Fruit fly (Drosophila melanogaster) whole organism, embryonic: ENCODE results near the gene pod1.

Source experiments
- Antp ChIP-seq: fragments of 200-800 bp; sonication (Bioruptor generic); optimal IDR thresholded peaks from 3 replicates; lab custom pipeline; 2016; ENCODE audit warnings: missing biosample characterization, missing genetic modification characterization
- BEAF-32 ChIP-seq: fragments of 200-800 bp; sonication (Bioruptor generic); optimal IDR thresholded peaks from 3 replicates; lab custom pipeline; 2017; ENCODE audit warnings: missing biosample characterization, missing genetic modification characterization, mild to moderate bottlenecking, moderate library complexity, missing genetic modification reagents
- Bdp1 ChIP-seq: fragments of 200-800 bp; sonication (Bioruptor generic); optimal IDR thresholded peaks from 3 replicates; lab custom pipeline; 2016; ENCODE audit warnings: missing biosample characterization, missing genetic modification characterization
- Bgb ChIP-seq: fragments of 200-800 bp; sonication (Bioruptor generic); IDR thresholded peaks from 2 replicates; pipeline ENCODE4 v1.3.6; 2022; ENCODE audit warnings: missing biosample characterization, missing genetic modification characterization; ENCODE audit not compliant: partially characterized antibody
- CG10209 ChIP-seq: fragments of 200-800 bp; sonication (Bioruptor generic); optimal IDR thresholded peaks from 3 replicates; lab custom pipeline; 2017; ENCODE audit warnings: missing biosample characterization, mild to moderate bottlenecking, missing genetic modification characterization, missing genetic modification reagents
- CG10366 ChIP-seq: fragments of 200-800 bp; sonication (Bioruptor generic); IDR thresholded peaks from 2 replicates; pipeline ENCODE4 v1.3.6; 2022; ENCODE audit warnings: missing biosample characterization, missing genetic modification characterization
- CG10654 ChIP-seq: fragments of 200-800 bp; sonication (Bioruptor generic); optimal IDR thresholded peaks from 2 replicates; lab custom pipeline; 2016; ENCODE audit warnings: missing biosample characterization, missing genetic modification characterization
- CG11560 ChIP-seq: fragments of 200-800 bp; sonication (Bioruptor generic); IDR thresholded peaks from 3 replicates; pipeline ENCODE4 v1.3.6; 2022; ENCODE audit warnings: missing biosample characterization, missing genetic modification characterization
- CG13287 ChIP-seq: fragments of 200-800 bp; sonication (Bioruptor generic); IDR thresholded peaks from 2 replicates; pipeline ENCODE4 v1.3.6; 2022; ENCODE audit warnings: missing biosample characterization, missing genetic modification characterization; ENCODE audit not compliant: partially characterized antibody
- CG13775 ChIP-seq: fragments of 200-800 bp; sonication (Bioruptor generic); optimal IDR thresholded peaks from 3 replicates; lab custom pipeline; 2017; ENCODE audit warnings: missing biosample characterization, mild to moderate bottlenecking, missing genetic modification characterization
- CG14014 ChIP-seq: fragments of 200-800 bp; sonication (Bioruptor generic); IDR thresholded peaks from 2 replicates; pipeline ENCODE4 v1.3.6; 2022; ENCODE audit warnings: missing biosample characterization, missing genetic modification characterization
- CG17385 ChIP-seq: fragments of 200-800 bp; sonication (Bioruptor generic); optimal IDR thresholded peaks from 3 replicates; lab custom pipeline; 2018; ENCODE audit warnings: missing biosample characterization, mild to moderate bottlenecking, missing genetic modification characterization
- CG2678 ChIP-seq: fragments of 200-800 bp; sonication (Bioruptor generic); optimal IDR thresholded peaks from 3 replicates; lab custom pipeline; 2019; ENCODE audit warnings: missing biosample characterization, mild to moderate bottlenecking, missing genetic modification characterization, moderate library complexity
- CG42726 ChIP-seq: fragments of 200-800 bp; sonication (Bioruptor generic); IDR thresholded peaks from 2 replicates; pipeline ENCODE4 v1.3.6; 2022; ENCODE audit warnings: missing biosample characterization, missing genetic modification characterization; ENCODE audit not compliant: partially characterized antibody
- CG6683 ChIP-seq: fragments of 200-800 bp; sonication (Bioruptor generic); optimal IDR thresholded peaks from 2 replicates; lab custom pipeline; 2017; ENCODE audit warnings: missing biosample characterization, mild to moderate bottlenecking, missing genetic modification characterization, missing genetic modification reagents
- CG7786 ChIP-seq: fragments of 200-800 bp; sonication (Bioruptor generic); optimal IDR thresholded peaks from 2 replicates; lab custom pipeline; 2016; ENCODE audit warnings: missing biosample characterization, missing genetic modification characterization
- CHES-1-like ChIP-seq: fragments of 200-800 bp; sonication (Bioruptor generic); optimal IDR thresholded peaks from 2 replicates; lab custom pipeline; 2016; ENCODE audit warnings: missing biosample characterization, missing genetic modification characterization
- ERR ChIP-seq: fragments of 200-800 bp; sonication (Bioruptor generic); optimal IDR thresholded peaks from 2 replicates; lab custom pipeline; 2016; ENCODE audit warnings: missing biosample characterization, missing genetic modification characterization
- Elba2 ChIP-seq: fragments of 200-800 bp; sonication (Bioruptor generic); optimal IDR thresholded peaks from 3 replicates; lab custom pipeline; 2016; ENCODE audit warnings: missing biosample characterization, missing genetic modification characterization
- HHEX ChIP-seq: fragments of 200-800 bp; sonication (Bioruptor generic); optimal IDR thresholded peaks from 3 replicates; lab custom pipeline; 2017; ENCODE audit warnings: missing biosample characterization, mild to moderate bottlenecking, missing genetic modification characterization, missing genetic modification reagents
- Hand ChIP-seq: fragments of 200-800 bp; sonication (Bioruptor generic); optimal IDR thresholded peaks from 2 replicates; lab custom pipeline; 2017; ENCODE audit warnings: mild to moderate bottlenecking, missing biosample characterization, missing genetic modification reagents, missing genetic modification characterization
- Hsf ChIP-seq: fragments of 200-800 bp; sonication (Bioruptor generic); optimal IDR thresholded peaks from 3 replicates; lab custom pipeline; 2016; ENCODE audit warnings: missing biosample characterization, missing genetic modification characterization
- MTF-1 ChIP-seq: fragments of 200-800 bp; sonication (Bioruptor generic); optimal IDR thresholded peaks from 2 replicates; lab custom pipeline; 2018; ENCODE audit warnings: missing biosample characterization, mild to moderate bottlenecking, missing genetic modification characterization, borderline replicate concordance
- Opbp ChIP-seq: fragments of 200-800 bp; sonication (Bioruptor generic); IDR thresholded peaks from 3 replicates; pipeline ENCODE4 v1.3.6; 2022; ENCODE audit warnings: missing biosample characterization, missing genetic modification characterization; ENCODE audit not compliant: partially characterized antibody
- Poxn ChIP-seq: fragments of 200-800 bp; sonication (Bioruptor generic); IDR thresholded peaks from 2 replicates; pipeline ENCODE4 v1.3.6; 2022; ENCODE audit warnings: missing biosample characterization, missing genetic modification characterization
- Side ChIP-seq: fragments of 200-800 bp; sonication (Bioruptor generic); optimal IDR thresholded peaks from 2 replicates; lab custom pipeline; 2016; ENCODE audit warnings: missing biosample characterization, missing genetic modification characterization
- Sin3A ChIP-seq: fragments of >200 bp; optimal IDR thresholded peaks from 2 replicates; lab custom pipeline; 2018
- Six4 ChIP-seq: fragments of 200-800 bp; sonication (Bioruptor generic); optimal IDR thresholded peaks from 2 replicates; lab custom pipeline; 2016; ENCODE audit warnings: missing biosample characterization, missing genetic modification characterization
- Sox102F ChIP-seq: fragments of 200-800 bp; sonication (Bioruptor generic); optimal IDR thresholded peaks from 2 replicates; lab custom pipeline; 2018; ENCODE audit warnings: missing biosample characterization, mild to moderate bottlenecking, missing genetic modification characterization, moderate library complexity
- Vsx1 ChIP-seq: fragments of 200-800 bp; sonication (Bioruptor generic); optimal IDR thresholded peaks from 2 replicates; lab custom pipeline; 2017; ENCODE audit warnings: missing biosample characterization, mild to moderate bottlenecking, missing genetic modification characterization, missing genetic modification reagents
- Xbp1 ChIP-seq: fragments of 200-800 bp; sonication (Bioruptor generic); optimal IDR thresholded peaks from 3 replicates; lab custom pipeline; 2016; ENCODE audit warnings: missing biosample characterization, mild to moderate bottlenecking, missing genetic modification characterization
- ato ChIP-seq: fragments of 200-800 bp; sonication (Bioruptor generic); IDR thresholded peaks from 2 replicates; pipeline ENCODE4 v1.3.6; 2022; ENCODE audit warnings: missing biosample characterization, missing genetic modification characterization; ENCODE audit not compliant: partially characterized antibody
- chif ChIP-seq, 2 experiments: fragments of 200-800 bp; sonication (Bioruptor generic); optimal IDR thresholded peaks; 3 replicates each; lab custom pipeline; 2016; ENCODE audit warnings: missing biosample characterization in 2 of 2, missing genetic modification characterization in 2 of 2
- dati ChIP-seq: fragments of 200-800 bp; sonication (Bioruptor generic); IDR thresholded peaks from 2 replicates; pipeline ENCODE4 v1.3.6; 2022; ENCODE audit warnings: missing biosample characterization, missing genetic modification characterization
- gcm2 ChIP-seq: fragments of 200-800 bp; sonication (Bioruptor generic); optimal IDR thresholded peaks from 2 replicates; lab custom pipeline; 2016; ENCODE audit warnings: missing biosample characterization, missing genetic modification characterization
- gfzf ChIP-seq: fragments of 200-800 bp; sonication (Bioruptor generic); optimal IDR thresholded peaks from 2 replicates; lab custom pipeline; 2016; ENCODE audit warnings: missing biosample characterization, mild to moderate bottlenecking, missing genetic modification characterization, moderate library complexity
- grau ChIP-seq: fragments of 200-800 bp; optimal IDR thresholded peaks from 3 replicates; lab custom pipeline; 2019; ENCODE audit warnings: missing biosample characterization, mild to moderate bottlenecking, missing genetic modification characterization, moderate library complexity
- her ChIP-seq: fragments of 200-800 bp; sonication (Bioruptor generic); optimal IDR thresholded peaks from 2 replicates; lab custom pipeline; 2016; ENCODE audit warnings: missing biosample characterization, missing genetic modification characterization
- hkb ChIP-seq, 2 experiments: fragments of 200-800 bp in 1 of 2; fragments of >200 bp in 1 of 2; sonication (Bioruptor generic) in 1 of 2; IDR thresholded peaks in 1 of 2; optimal IDR thresholded peaks in 1 of 2; 2 replicates each; pipeline versions ENCODE4 v1.3.6 to Lab custom; 2017 to 2022; ENCODE audit warnings: missing biosample characterization in 1 of 2, missing genetic modification characterization in 1 of 2
- lab ChIP-seq: fragments of 200-800 bp; sonication (Bioruptor generic); optimal IDR thresholded peaks from 3 replicates; lab custom pipeline; 2017; ENCODE audit warnings: missing biosample characterization, missing genetic modification characterization, mild to moderate bottlenecking, moderate library complexity, missing genetic modification reagents
- lilli ChIP-seq: fragments of 200-800 bp; sonication (Bioruptor generic); optimal IDR thresholded peaks from 3 replicates; lab custom pipeline; 2016; ENCODE audit warnings: missing biosample characterization, missing genetic modification characterization
- lov ChIP-seq, 2 experiments: fragments of 200-800 bp in 1 of 2; fragments of >200 bp in 1 of 2; sonication (Bioruptor generic) in 1 of 2; IDR thresholded peaks in 1 of 2; optimal IDR thresholded peaks in 1 of 2; 2 replicates in 1 of 2; 3 replicates in 1 of 2; pipeline versions ENCODE4 v1.3.6 to Lab custom; 2017 to 2022; ENCODE audit warnings: missing biosample characterization in 1 of 2, missing genetic modification characterization in 1 of 2
- luna ChIP-seq: fragments of 200-800 bp; sonication (Bioruptor generic); optimal IDR thresholded peaks from 2 replicates; lab custom pipeline; 2016; ENCODE audit warnings: missing biosample characterization, missing genetic modification characterization
- p53 ChIP-seq: fragments of 200-800 bp; sonication (Bioruptor generic); optimal IDR thresholded peaks from 2 replicates; lab custom pipeline; 2016; ENCODE audit warnings: missing biosample characterization, missing genetic modification characterization
- sd ChIP-seq: fragments of 200-800 bp; sonication (Bioruptor generic); optimal IDR thresholded peaks from 3 replicates; lab custom pipeline; 2018; ENCODE audit warnings: missing biosample characterization, mild to moderate bottlenecking, missing genetic modification characterization, moderate library complexity
- sisA ChIP-seq: fragments of 200-800 bp; sonication (Bioruptor generic); IDR thresholded peaks from 2 replicates; pipeline ENCODE4 v1.3.6; 2022; ENCODE audit warnings: missing biosample characterization, missing genetic modification characterization
- vnd ChIP-seq: fragments of 200-800 bp; sonication (Bioruptor generic); IDR thresholded peaks from 3 replicates; pipeline ENCODE4 v1.3.6; 2022; ENCODE audit warnings: missing biosample characterization, missing genetic modification characterization; ENCODE audit not compliant: partially characterized antibody
- wdn ChIP-seq: fragments of 200-800 bp; sonication (Bioruptor generic); IDR thresholded peaks from 2 replicates; pipeline ENCODE4 v1.3.6; 2022; ENCODE audit warnings: missing biosample characterization, missing genetic modification characterization
- zen ChIP-seq: fragments of 200-800 bp; sonication (Bioruptor generic); optimal IDR thresholded peaks from 3 replicates; lab custom pipeline; 2018; ENCODE audit warnings: missing biosample characterization, mild to moderate bottlenecking, missing genetic modification characterization, moderate library complexity

The pod1 gene

DNA sequence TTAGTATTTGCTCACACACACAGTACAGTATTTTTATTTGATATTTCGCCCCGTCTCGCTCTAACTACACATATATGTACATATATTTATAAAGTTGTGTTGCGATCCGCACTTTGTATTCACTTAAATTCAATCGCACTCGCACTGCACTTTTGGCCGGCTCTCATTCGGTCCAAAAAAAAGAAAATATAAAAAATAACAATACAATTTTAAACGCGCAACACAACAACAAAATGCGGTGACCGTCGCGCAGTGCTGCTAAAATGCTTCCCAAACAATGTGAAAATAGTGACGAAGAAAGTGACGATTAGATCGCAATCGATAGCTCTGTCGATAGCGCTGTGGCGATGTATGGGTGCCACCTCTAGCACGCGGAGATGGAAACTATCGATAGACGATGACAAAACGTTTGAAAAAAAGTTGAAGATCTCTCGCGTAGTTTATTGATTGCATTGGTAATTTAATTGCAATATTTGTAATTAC, at the start of gene pod1, which contains the start of gene C3G (continued):
- TF ChIP-seq sisA (GFP tag; lab: Robert Waterston, UW) (no peak), BEAF-32 (GFP tag; lab: Kevin White, UChicago) (peak; percentile 99), CG7786 (peak; percentile 39), CG10654 (GFP tag; lab: Kevin White, UChicago) (no peak), ERR (GFP tag; lab: Kevin White, UChicago) (peak; percentile 6), Six4 (no peak), zen (tag; lab: Kevin White, UChicago) (no peak), Sox102F (no peak), p53 (peak; percentile 40), MTF-1 (GFP tag; lab: Kevin White, UChicago) (no peak), Hand (GFP tag; lab: Kevin White, UChicago) (peak; percentile 14), grau (tag; lab: Kevin White, UChicago) (peak; percentile 40), Elba2 (no peak), CG13775 (no peak), lilli (GFP tag; lab: Kevin White, UChicago) (peak; percentile 54), CHES-1-like (GFP tag; lab: Kevin White, UChicago) (peak; percentile 70), Bdp1 (peak; percentile 46), CG14014 (GFP tag; lab: Robert Waterston, UW) (no peak), her (GFP tag; lab: Kevin White, UChicago) (peak; percentile 41), wdn (GFP tag; lab: Robert Waterston, UW) (no peak), Poxn (GFP tag; lab: Robert Waterston, UW) (no peak), CG10209 (GFP tag; lab: Kevin White, UChicago) (no peak), CG2678 (tag; lab: Kevin White, UChicago) (peak; percentile 18), CG6683 (GFP tag; lab: Kevin White, UChicago) (no peak), chif (GFP tag; optimal IDR thresholded peaks at IDR 0.05; lab: Kevin White, UChicago) (no peak), sd (peak; percentile 58), lov (optimal IDR thresholded peaks at IDR 0.05; lab: Kevin White, UChicago) (no peak), lov (GFP tag; IDR thresholded peaks at IDR 0.05; lab: Robert Waterston, UW) (no peak), Opbp (GFP tag; lab: Robert Waterston, UW) (peak; percentile 99), hkb (optimal IDR thresholded peaks at IDR 0.05; lab: Kevin White, UChicago) (no peak), hkb (GFP tag; IDR thresholded peaks at IDR 0.05; lab: Robert Waterston, UW) (no peak), CG13287 (peak; percentile 96), Bgb (GFP tag; lab: Robert Waterston, UW) (peak; percentile 99), Xbp1 (GFP tag; lab: Kevin White, UChicago) (peak; percentile 57), vnd (GFP tag; lab: Robert Waterston, UW) (peak; percentile 97), ato (peak; percentile 96), gfzf (GFP tag; lab: Kevin White, UChicago) (peak; percentile 88), luna (GFP tag; lab: Kevin White, UChicago) (peak; percentile 16), Side (GFP tag; lab: Kevin White, UChicago) (peak; percentile 21), gcm2 (GFP tag; lab: Kevin White, UChicago) (no peak), Vsx1 (GFP tag; lab: Kevin White, UChicago) (peak; percentile 16), CG10366 (GFP tag; lab: Robert Waterston, UW) (no peak), CG11560 (tag; lab: Robert Waterston, UW) (peak; percentile 54; the same call in 2 of the 3 replicates), dati (no peak), CG42726 (GFP tag; lab: Robert Waterston, UW) (peak; percentile 99), HHEX (no peak), Antp (GFP tag; lab: Kevin White, UChicago) (peak; percentile 50), Hsf (GFP tag; lab: Kevin White, UChicago) (peak; percentile 43), CG17385 (no peak), lab (GFP tag; lab: Kevin White, UChicago) (peak; percentile 37), Sin3A (lab: Kevin White, UChicago) (peak; percentile 75)
